Worm (Caenorhabditis elegans): Measurements from ENCODE around the gene clec-264.

clec-264 gene

DNA sequence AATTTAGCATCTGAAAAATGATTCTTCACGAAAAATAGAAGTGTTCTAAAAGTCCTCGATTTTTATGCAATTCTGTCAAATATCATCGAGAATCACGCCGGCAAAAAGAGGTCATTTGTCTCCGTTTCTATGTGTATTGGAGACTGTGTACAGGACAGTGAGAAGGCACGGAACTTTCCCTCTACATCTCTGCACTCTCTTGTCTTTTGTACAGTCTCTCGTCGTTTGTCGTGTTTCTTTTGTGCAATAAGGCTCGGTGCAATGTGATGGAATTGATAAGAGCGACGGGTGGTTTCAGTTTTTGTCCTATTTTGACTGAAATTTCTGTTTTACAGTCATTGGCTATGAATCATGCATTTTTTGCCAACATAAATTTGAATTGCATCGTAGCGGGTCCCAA, 18.6 kb downstream of the clec-264 start:
- TF ChIP-seq elt-2 (tag; optimal IDR thresholded peaks at IDR 0.05) (peak; percentile 74), pqm-1 (tag; optimal IDR thresholded peaks at IDR 0.05) (peak; percentile 75), jun-1 (tag; optimal IDR thresholded peaks at IDR 0.05) (peak; percentile 2), mml-1 (tag; optimal IDR thresholded peaks at IDR 0.05) (no peak), pha-4 (tag; optimal IDR thresholded peaks at IDR 0.05) (peak; percentile 83)

DNA sequence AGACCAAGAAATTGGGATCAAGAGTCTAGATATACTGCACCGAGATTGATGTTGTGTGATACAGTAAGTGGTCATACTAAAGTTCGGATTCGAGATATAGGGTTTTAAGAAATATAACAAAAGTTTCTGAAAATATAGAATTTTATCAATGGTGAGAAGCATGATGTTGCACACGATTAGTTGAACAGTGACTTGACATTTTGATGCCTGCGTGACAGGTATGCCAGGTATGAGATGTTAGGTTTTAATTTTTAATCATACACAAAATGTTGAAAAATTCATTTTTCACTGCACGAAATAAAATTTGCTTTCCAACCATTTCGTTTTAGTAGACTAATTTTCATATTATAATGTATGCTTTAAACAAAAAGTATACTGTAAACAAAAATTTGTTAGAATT, 20.1 kb downstream of the clec-264 start:
- TF ChIP-seq aly-2 (tag; optimal IDR thresholded peaks at IDR 0.05), result no peak
- no peak for TF ChIP-seq R02D3.7 (tag; optimal IDR thresholded peaks at IDR 0.05)
- TF ChIP-seq unc-39 (tag; optimal IDR thresholded peaks at IDR 0.05), result no peak
- no peak for TF ChIP-seq ztf-4 (tag; optimal IDR thresholded peaks at IDR 0.05)
- no peak for TF ChIP-seq snpc-4 (tag; optimal IDR thresholded peaks at IDR 0.05)
- no peak for TF ChIP-seq nhr-25 (tag; optimal IDR thresholded peaks at IDR 0.05)
- TF ChIP-seq nhr-12 (tag; optimal IDR thresholded peaks at IDR 0.05), result no peak
- no peak for TF ChIP-seq ceh-9 (tag; optimal IDR thresholded peaks at IDR 0.05)
- no peak for TF ChIP-seq mml-1 (tag; optimal IDR thresholded peaks at IDR 0.05)
- TF ChIP-seq fkh-10 (GFP tag; optimal IDR thresholded peaks at IDR 0.05), result no peak
- TF ChIP-seq nhr-77 (tag; optimal IDR thresholded peaks at IDR 0.05), result no peak
- no peak for TF ChIP-seq elt-2 (tag; optimal IDR thresholded peaks at IDR 0.05)
- no peak for TF ChIP-seq ceh-82 (tag; optimal IDR thresholded peaks at IDR 0.05)
- TF ChIP-seq pqm-1 (tag; optimal IDR thresholded peaks at IDR 0.05), result no peak
- no peak for TF ChIP-seq eor-1 (tag; optimal IDR thresholded peaks at IDR 0.05)
- TF ChIP-seq nhr-23 (tag; optimal IDR thresholded peaks at IDR 0.05), result no peak

- TF ChIP-seq ama-1 (optimal IDR thresholded peaks at IDR 0.05) (no peak), nhr-23 (tag; optimal IDR thresholded peaks at IDR 0.05) (no peak), lsy-12 (tag; optimal IDR thresholded peaks at IDR 0.05) (no peak), mml-1 (tag; optimal IDR thresholded peaks at IDR 0.05) (no peak), jun-1 (tag; optimal IDR thresholded peaks at IDR 0.05) (no peak), ztf-4 (tag; optimal IDR thresholded peaks at IDR 0.05) (no peak), nhr-25 (tag; optimal IDR thresholded peaks at IDR 0.05) (no peak), pha-4 (tag; optimal IDR thresholded peaks at IDR 0.05) (no peak), ceh-28 (tag; optimal IDR thresholded peaks at IDR 0.05) (no peak), egl-27 (tag; optimal IDR thresholded peaks at IDR 0.05) (no peak), skn-1 (tag; optimal IDR thresholded peaks at IDR 0.05) (no peak), fkh-2 (tag; optimal IDR thresholded peaks at IDR 0.05) (no peak), egl-5 (tag; optimal IDR thresholded peaks at IDR 0.05) (no peak), tbx-2 (tag; optimal IDR thresholded peaks at IDR 0.05) (no peak), lin-15B (tag; optimal IDR thresholded peaks at IDR 0.05) (no peak), aly-2 (tag; optimal IDR thresholded peaks at IDR 0.05) (no peak), nfya-1 (tag; optimal IDR thresholded peaks at IDR 0.05; ENCODE audit: insufficient read depth) (no peak), ceh-9 (tag; optimal IDR thresholded peaks at IDR 0.05) (no peak), elt-2 (tag; optimal IDR thresholded peaks at IDR 0.05) (no peak), nhr-77 (tag; optimal IDR thresholded peaks at IDR 0.05) (no peak)
These were observed 21.0 kb downstream of the clec-264 start, which contains the start of gene num-1 for ce11 chrV:20829511-20829910. Gene num-1, plus strand, starts transcription at chrV:20829811.

- peak; percentile 83 for TF ChIP-seq nfya-1 (tag; optimal IDR thresholded peaks at IDR 0.05; ENCODE audit: insufficient read depth)
- peak; percentile 57 for TF ChIP-seq mdl-1 (tag; optimal IDR thresholded peaks at IDR 0.05)
- TF ChIP-seq elt-1 (tag; optimal IDR thresholded peaks at IDR 0.05), result peak; percentile 45
- peak; percentile 59 for TF ChIP-seq hmg-11 (tag; optimal IDR thresholded peaks at IDR 0.05)
- peak; percentile 55 for TF ChIP-seq sea-2 (GFP tag; optimal IDR thresholded peaks at IDR 0.05)
- no peak for TF ChIP-seq aly-2 (tag; optimal IDR thresholded peaks at IDR 0.05)
- TF ChIP-seq snpc-4 (tag; optimal IDR thresholded peaks at IDR 0.05), result no peak
- no peak for TF ChIP-seq nhr-23 (tag; optimal IDR thresholded peaks at IDR 0.05)
- no peak for TF ChIP-seq egl-5 (tag; optimal IDR thresholded peaks at IDR 0.05)
- TF ChIP-seq ceh-28 (tag; optimal IDR thresholded peaks at IDR 0.05), result peak; percentile 12
- peak; percentile 35 for TF ChIP-seq tbx-2 (tag; optimal IDR thresholded peaks at IDR 0.05)
- TF ChIP-seq pqm-1 (tag; optimal IDR thresholded peaks at IDR 0.05), result peak; percentile 65
- no peak for TF ChIP-seq pha-4 (tag; optimal IDR thresholded peaks at IDR 0.05)
- peak; percentile 77 for TF ChIP-seq lin-39 (tag; optimal IDR thresholded peaks at IDR 0.05)
- TF ChIP-seq nhr-11 (tag; optimal IDR thresholded peaks at IDR 0.05), result peak; percentile 37
- no peak for TF ChIP-seq ceh-82 (tag; optimal IDR thresholded peaks at IDR 0.05)
- TF ChIP-seq lin-15B (tag; optimal IDR thresholded peaks at IDR 0.05), result peak; percentile 34
- TF ChIP-seq nhr-77 (tag; optimal IDR thresholded peaks at IDR 0.05), result no peak
These were observed 21.7 kb downstream of the clec-264 start, which contains the start of gene sbt-1 for ce11 chrV:20828820-20829219. Gene sbt-1, minus strand, starts transcription at chrV:20828881.

DNA sequence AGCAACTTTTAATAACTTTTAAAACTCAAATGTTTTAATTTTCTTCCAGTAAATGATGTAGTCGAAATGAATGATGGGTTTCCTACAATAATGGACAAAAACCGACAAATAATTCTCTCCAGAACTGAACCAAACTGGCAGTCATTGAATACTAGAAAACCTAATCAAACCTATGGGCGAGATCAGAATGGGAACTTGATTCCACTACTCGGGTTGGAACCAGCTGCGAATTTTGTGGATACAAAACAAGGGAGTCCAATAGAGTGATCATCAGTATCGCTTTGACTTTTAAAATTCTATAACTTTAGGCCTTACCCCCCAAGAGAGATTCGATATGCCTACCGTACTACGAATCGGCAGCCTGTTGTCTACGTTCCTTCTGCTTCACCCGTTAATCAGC, 23.9 kb downstream of the clec-264 start:
- TF ChIP-seq mml-1 (tag; optimal IDR thresholded peaks at IDR 0.05), result no peak
- TF ChIP-seq R02D3.7 (tag; optimal IDR thresholded peaks at IDR 0.05), result no peak
- TF ChIP-seq daf-12 (tag; optimal IDR thresholded peaks at IDR 0.05), result no peak

Data from whole organism, L3 larva.